Worm (Caenorhabditis elegans): Measurements from ENCODE around the gene tra-1.

- TF ChIP-seq ceh-48 (tag; optimal IDR thresholded peaks at IDR 0.05) (no peak), dmd-4 (tag; optimal IDR thresholded peaks at IDR 0.05; ENCODE audit: borderline replicate concordance) (no peak), ref-2 (tag; optimal IDR thresholded peaks at IDR 0.05) (no peak), fkh-10 (GFP tag; optimal IDR thresholded peaks at IDR 0.05) (no peak), ets-4 (tag; optimal IDR thresholded peaks at IDR 0.05) (no peak), ceh-24 (tag; optimal IDR thresholded peaks at IDR 0.05) (no peak), pax-1 (tag; optimal IDR thresholded peaks at IDR 0.05) (no peak), K09A11.1 (tag; optimal IDR thresholded peaks at IDR 0.05; ENCODE audit: insufficient read depth) (no peak)
Observed at ce11 chrIII:11231408-11231807, 36.4 kb upstream of the tra-1 start.

Data from whole organism, late embryonic.